Worm (Caenorhabditis elegans): Measurements from ENCODE around the gene fipr-7.

fipr-7 gene

ce11 chrV:10221317-10221716 lies 8.3 kb upstream of the fipr-7 start, which contains the start of the genes fipr-5 and fipr-9:
Gene fipr-5 (minus strand): TSS chrV:10221417.
Gene fipr-9 (plus strand): TSS chrV:10221662.
- TF ChIP-seq sem-2 (GFP tag; optimal IDR thresholded peaks at IDR 0.05) (no peak), mls-2 (tag; optimal IDR thresholded peaks at IDR 0.05) (no peak), nhr-237 (tag; optimal IDR thresholded peaks at IDR 0.05) (no peak), hlh-1 (tag; optimal IDR thresholded peaks at IDR 0.05) (no peak)

ce11 chrV:10222007-10222406 lies 7.6 kb upstream of the fipr-7 start, which contains the start of gene C12D8.20:
Gene C12D8.20 (plus strand): TSS chrV:10222307.
- no peak for TF ChIP-seq unc-39 (tag; optimal IDR thresholded peaks at IDR 0.05)
- no peak for TF ChIP-seq tbx-8 (GFP tag; optimal IDR thresholded peaks at IDR 0.05)
- TF ChIP-seq elt-3 (tag; optimal IDR thresholded peaks at IDR 0.05) = no peak
- TF ChIP-seq ceh-39 (tag; optimal IDR thresholded peaks at IDR 0.05) = no peak
- TF ChIP-seq zip-8 (tag; optimal IDR thresholded peaks at IDR 0.05) = no peak
- TF ChIP-seq blmp-1 (tag; optimal IDR thresholded peaks at IDR 0.05) = no peak
- TF ChIP-seq ces-1 (GFP tag; optimal IDR thresholded peaks at IDR 0.05) = no peak
- no peak for TF ChIP-seq M03D4.4 (tag; optimal IDR thresholded peaks at IDR 0.05)
- TF ChIP-seq hlh-1 (tag; optimal IDR thresholded peaks at IDR 0.05) = no peak

ce11 chrV:10224619-10225018 lies 5.0 kb upstream of the fipr-7 start:
- no peak for TF ChIP-seq unc-62 (GFP tag; optimal IDR thresholded peaks at IDR 0.05)
- no peak for TF ChIP-seq cnd-1 (tag; optimal IDR thresholded peaks at IDR 0.05)
- no peak for TF ChIP-seq nhr-237 (tag; optimal IDR thresholded peaks at IDR 0.05)

ce11 chrV:10225610-10226009 lies 4.0 kb upstream of the fipr-7 start, which contains the start of gene daf-36:
Gene daf-36 (minus strand): TSS chrV:10225710.
- TF ChIP-seq nhr-237 (tag; optimal IDR thresholded peaks at IDR 0.05) (no peak), blmp-1 (tag; optimal IDR thresholded peaks at IDR 0.05) (no peak), ceh-43 (GFP tag; optimal IDR thresholded peaks at IDR 0.05) (no peak), lsy-2 (tag; optimal IDR thresholded peaks at IDR 0.05) (no peak), sem-2 (GFP tag; optimal IDR thresholded peaks at IDR 0.05) (no peak), unc-39 (tag; optimal IDR thresholded peaks at IDR 0.05) (no peak), nhr-12 (tag; optimal IDR thresholded peaks at IDR 0.05) (no peak), ztf-11 (tag; optimal IDR thresholded peaks at IDR 0.05) (no peak), mab-5 (tag; optimal IDR thresholded peaks at IDR 0.05) (no peak), mep-1 (tag; optimal IDR thresholded peaks at IDR 0.05) (no peak), bed-3 (GFP tag; optimal IDR thresholded peaks at IDR 0.05) (no peak), tbx-8 (GFP tag; optimal IDR thresholded peaks at IDR 0.05) (no peak), unc-120 (tag; optimal IDR thresholded peaks at IDR 0.05; ENCODE audit: poor library complexity, severe bottlenecking) (no peak), elt-1 (tag; optimal IDR thresholded peaks at IDR 0.05; ENCODE audit: borderline replicate concordance, insufficient read depth) (no peak), zip-8 (tag; optimal IDR thresholded peaks at IDR 0.05) (no peak), cnd-1 (tag; optimal IDR thresholded peaks at IDR 0.05) (no peak)

ce11 chrV:10227333-10227732 lies 2.3 kb upstream of the fipr-7 start, which contains the start of gene ttr-19:
Gene ttr-19 (minus strand): TSS chrV:10227433.
- TF ChIP-seq nhr-237 (tag; optimal IDR thresholded peaks at IDR 0.05) (no peak), pha-4 (tag; optimal IDR thresholded peaks at IDR 0.05) (no peak), flh-1 (GFP tag; optimal IDR thresholded peaks at IDR 0.05) (no peak), lin-32 (GFP tag; optimal IDR thresholded peaks at IDR 0.05) (no peak), ceh-83 (GFP tag; optimal IDR thresholded peaks at IDR 0.05) (no peak), zip-8 (tag; optimal IDR thresholded peaks at IDR 0.05) (no peak), ztf-11 (tag; optimal IDR thresholded peaks at IDR 0.05) (no peak), M03D4.4 (tag; optimal IDR thresholded peaks at IDR 0.05) (no peak), elt-3 (tag; optimal IDR thresholded peaks at IDR 0.05) (no peak), hlh-1 (tag; optimal IDR thresholded peaks at IDR 0.05) (no peak), sem-2 (GFP tag; optimal IDR thresholded peaks at IDR 0.05) (no peak), snpc-4 (tag; optimal IDR thresholded peaks at IDR 0.05) (no peak), sptf-1 (tag; optimal IDR thresholded peaks at IDR 0.05) (no peak), mep-1 (tag; optimal IDR thresholded peaks at IDR 0.05) (no peak), unc-62 (GFP tag; optimal IDR thresholded peaks at IDR 0.05) (no peak), lin-13 (tag; optimal IDR thresholded peaks at IDR 0.05) (no peak), mab-5 (tag; optimal IDR thresholded peaks at IDR 0.05) (no peak), bed-3 (GFP tag; optimal IDR thresholded peaks at IDR 0.05) (no peak), unc-39 (tag; optimal IDR thresholded peaks at IDR 0.05) (no peak), blmp-1 (tag; optimal IDR thresholded peaks at IDR 0.05) (no peak)
